Fruit fly (Drosophila melanogaster): ENCODE results near the gene Afti.

Gene Afti

dm6 chr3R:14277894-14278522, 48.5 kb downstream of the Afti start (continued):
- TF ChIP-seq CrebB (tag; optimal IDR thresholded peaks at IDR 0.05) (peak; percentile 78), CG15696 (tag; optimal IDR thresholded peaks at IDR 0.05) (peak; percentile 95), CG13424 (tag; optimal IDR thresholded peaks at IDR 0.05) (peak; percentile 85), ase (GFP tag; IDR thresholded peaks at IDR 0.05) (peak; percentile 44; the same call in 2 of the 3 replicates), Rx (GFP tag; IDR thresholded peaks at IDR 0.05) (0 out of 2 replicates have a peak, but pooled peaks have one; percentile 6), Awh (GFP tag; IDR thresholded peaks at IDR 0.05) (peak; percentile 68), CG31365 (tag; optimal IDR thresholded peaks at IDR 0.05) (peak; percentile 14), Camta (GFP tag; optimal IDR thresholded peaks at IDR 0.05) (peak; percentile 7), oc (tag; optimal IDR thresholded peaks at IDR 0.05) (peak; percentile 62), prd (optimal IDR thresholded peaks at IDR 0.05) (no peak), prd (GFP tag; IDR thresholded peaks at IDR 0.05) (peak; percentile 95), CG6272 (GFP tag; IDR thresholded peaks at IDR 0.05) (peak; percentile 71), tx (GFP tag; optimal IDR thresholded peaks at IDR 0.05) (no peak), CG18476 (GFP tag; optimal IDR thresholded peaks at IDR 0.05) (peak; percentile 69), H15 (GFP tag; IDR thresholded peaks at IDR 0.05) (peak; percentile 80), CG11093 (GFP tag; IDR thresholded peaks at IDR 0.05) (peak; percentile 77), lov (optimal IDR thresholded peaks at IDR 0.05) (no peak), lov (GFP tag; IDR thresholded peaks at IDR 0.05) (peak; percentile 64; the same call in 1 of the 3 replicates), CG2116 (GFP tag; optimal IDR thresholded peaks at IDR 0.05) (peak; percentile 61), CG1602 (GFP tag; optimal IDR thresholded peaks at IDR 0.05) (peak; percentile 75), grau (tag; optimal IDR thresholded peaks at IDR 0.05) (peak; percentile 83), CG3281 (GFP tag; optimal IDR thresholded peaks at IDR 0.05) (no peak), jumu (GFP tag; optimal IDR thresholded peaks at IDR 0.05) (no peak), Nf-YC (tag; optimal IDR thresholded peaks at IDR 0.05) (no peak), CG30020 (tag; optimal IDR thresholded peaks at IDR 0.05) (no peak), CG10267 (tag; optimal IDR thresholded peaks at IDR 0.05) (peak; percentile 89), salm (tag; optimal IDR thresholded peaks at IDR 0.05) (peak; percentile 74), CG2120 (GFP tag; optimal IDR thresholded peaks at IDR 0.05) (no peak), BtbVII (GFP tag; optimal IDR thresholded peaks at IDR 0.05) (peak; percentile 50), Fer1 (GFP tag; optimal IDR thresholded peaks at IDR 0.05) (no peak), CG4424 (GFP tag; optimal IDR thresholded peaks at IDR 0.05) (peak; percentile 79), CG18011 (GFP tag; optimal IDR thresholded peaks at IDR 0.05) (peak; percentile 33), CG10565 (GFP tag; optimal IDR thresholded peaks at IDR 0.05) (peak; percentile 40), Spps (tag; optimal IDR thresholded peaks at IDR 0.05) (peak; percentile 64), Lim3 (GFP tag; IDR thresholded peaks at IDR 0.05) (no peak), HLHmδ (GFP tag; optimal IDR thresholded peaks at IDR 0.05) (no peak), Sox102F (GFP tag; optimal IDR thresholded peaks at IDR 0.05) (peak; percentile 71), CG16815 (GFP tag; optimal IDR thresholded peaks at IDR 0.05) (peak; percentile 82), Chrac-16 (GFP tag; optimal IDR thresholded peaks at IDR 0.05) (peak; percentile 75), Taf1 (GFP tag; IDR thresholded peaks at IDR 0.05) (peak; percentile 53; the same call in 1 of the 2 replicates), BEAF-32 (GFP tag; optimal IDR thresholded peaks at IDR 0.05) (no peak), CG15601 (tag; optimal IDR thresholded peaks at IDR 0.05) (no peak), Dek (tag; optimal IDR thresholded peaks at IDR 0.05) (peak; percentile 67), CG12236 (GFP tag; optimal IDR thresholded peaks at IDR 0.05) (no peak), CG6175 (GFP tag; IDR thresholded peaks at IDR 0.05) (0 out of 3 replicates have a peak, but pooled peaks have one; percentile 23), fd96Cb (tag; optimal IDR thresholded peaks at IDR 0.05) (peak; percentile 63), al (GFP tag; IDR thresholded peaks at IDR 0.05) (peak; percentile 54; the same call in 1 of the 2 replicates), HLH4C (GFP tag; IDR thresholded peaks at IDR 0.05; ENCODE audit: partially characterized antibody) (no peak), CG3847 (GFP tag; IDR thresholded peaks at IDR 0.05) (peak; percentile 73), bsh (GFP tag; optimal IDR thresholded peaks at IDR 0.05) (peak; percentile 79 to 94)

All from whole organism, embryonic.